Worm (Caenorhabditis elegans) whole organism, L3 larva: Measurements from ENCODE around the gene prk-2.

Experiments
- R02D3.7 ChIP-seq: fragments of 150-350 bp; optimal IDR thresholded peaks from 2 replicates; lab custom pipeline; 2014; ENCODE audit warnings: missing biosample characterization, missing genetic modification characterization
- ama-1 ChIP-seq: fragments of 150-350 bp; optimal IDR thresholded peaks from 2 replicates; lab custom pipeline; 2018
- ceh-16 ChIP-seq: sonication (generic microtip); optimal IDR thresholded peaks from 2 replicates; lab custom pipeline; 2017; ENCODE audit warnings: missing biosample characterization, missing genetic modification characterization
- ceh-82 ChIP-seq: fragments of 150-350 bp; optimal IDR thresholded peaks from 2 replicates; lab custom pipeline; 2014; ENCODE audit warnings: missing biosample characterization, missing genetic modification characterization
- daf-12 ChIP-seq: fragments of 150-350 bp; optimal IDR thresholded peaks from 2 replicates; lab custom pipeline; 2014; ENCODE audit warnings: missing biosample characterization, missing genetic modification reagents, missing genetic modification characterization
- egl-5 ChIP-seq: fragments of 150-350 bp; optimal IDR thresholded peaks from 2 replicates; lab custom pipeline; 2017; ENCODE audit warnings: missing biosample characterization, missing genetic modification reagents, missing genetic modification characterization, inconsistent platforms
- elt-1 ChIP-seq: fragments of 150-350 bp; optimal IDR thresholded peaks from 2 replicates; lab custom pipeline; 2014; ENCODE audit warnings: missing biosample characterization, missing genetic modification characterization
- elt-2 ChIP-seq: sonication (generic microtip); optimal IDR thresholded peaks from 2 replicates; lab custom pipeline; 2016; ENCODE audit warnings: missing genetic modification reagents, mild to moderate bottlenecking, missing genetic modification characterization, missing compliant biosample characterization
- elt-3 ChIP-seq, 3 experiments: fragments of 150-350 bp in 1 of 3; sonication (generic microtip) in 2 of 3; optimal IDR thresholded peaks; 2 replicates in 2 of 3; 4 replicates in 1 of 3; lab custom pipeline; 2014 to 2017; ENCODE audit warnings: missing biosample characterization in 3 of 3, missing genetic modification characterization in 3 of 3
- fkh-2 ChIP-seq: fragments of 150-350 bp; optimal IDR thresholded peaks from 2 replicates; lab custom pipeline; 2014; ENCODE audit warnings: missing biosample characterization, missing genetic modification reagents, missing genetic modification characterization
- fos-1 ChIP-seq: fragments of 150-350 bp; optimal IDR thresholded peaks from 2 replicates; lab custom pipeline; 2014; ENCODE audit warnings: missing biosample characterization, missing genetic modification characterization
- hmg-11 ChIP-seq: sonication (generic microtip); optimal IDR thresholded peaks from 2 replicates; lab custom pipeline; 2016; ENCODE audit warnings: missing genetic modification characterization, missing compliant biosample characterization
- jun-1 ChIP-seq: fragments of 150-350 bp; optimal IDR thresholded peaks from 2 replicates; lab custom pipeline; 2014; ENCODE audit warnings: missing biosample characterization, missing genetic modification reagents, missing genetic modification characterization
- lin-39 ChIP-seq: fragments of 150-350 bp; optimal IDR thresholded peaks from 2 replicates; lab custom pipeline; 2018; ENCODE audit warnings: missing biosample characterization, missing genetic modification reagents, missing genetic modification characterization
- lsy-12 ChIP-seq: sonication (generic microtip); optimal IDR thresholded peaks from 2 replicates; lab custom pipeline; 2016; ENCODE audit warnings: mild to moderate bottlenecking, missing genetic modification characterization, missing compliant biosample characterization
- mml-1 ChIP-seq: fragments of 150-350 bp; sonication (generic microtip); optimal IDR thresholded peaks from 3 replicates; lab custom pipeline; 2014; ENCODE audit warnings: missing biosample characterization, missing genetic modification characterization
- nhr-11 ChIP-seq: fragments of 150-350 bp; optimal IDR thresholded peaks from 2 replicates; lab custom pipeline; 2014; ENCODE audit warnings: missing biosample characterization, missing genetic modification characterization
- nhr-23 ChIP-seq: fragments of 150-350 bp; optimal IDR thresholded peaks from 2 replicates; lab custom pipeline; 2014; ENCODE audit warnings: missing biosample characterization, missing genetic modification reagents, missing genetic modification characterization
- nhr-237 ChIP-seq: fragments of 150-350 bp; optimal IDR thresholded peaks from 2 replicates; lab custom pipeline; 2014; ENCODE audit warnings: missing biosample characterization, missing genetic modification characterization
- nhr-25 ChIP-seq: sonication (generic microtip); optimal IDR thresholded peaks from 2 replicates; lab custom pipeline; 2017; ENCODE audit warnings: missing biosample characterization, missing genetic modification characterization
- nhr-43 ChIP-seq: sonication (generic microtip); optimal IDR thresholded peaks from 2 replicates; lab custom pipeline; 2016; ENCODE audit warnings: mild to moderate bottlenecking, missing genetic modification characterization, missing compliant biosample characterization; ENCODE audit not compliant: poor library complexity, severe bottlenecking
- nhr-76 ChIP-seq: fragments of 150-350 bp; sonication (generic microtip); optimal IDR thresholded peaks from 5 replicates; lab custom pipeline; 2014; ENCODE audit warnings: missing biosample characterization, missing genetic modification characterization
- nhr-77 ChIP-seq: fragments of 150-350 bp; optimal IDR thresholded peaks from 2 replicates; lab custom pipeline; 2014; ENCODE audit warnings: missing biosample characterization, missing genetic modification characterization
- pha-4 ChIP-seq: fragments of 150-350 bp; optimal IDR thresholded peaks from 2 replicates; lab custom pipeline; 2014; ENCODE audit warnings: missing biosample characterization, missing genetic modification reagents, missing genetic modification characterization
- pqm-1 ChIP-seq: fragments of 150-350 bp; optimal IDR thresholded peaks from 2 replicates; lab custom pipeline; 2017; ENCODE audit warnings: missing biosample characterization, missing genetic modification characterization, inconsistent platforms
- sea-2 ChIP-seq: fragments of 150-350 bp; sonication (generic microtip); optimal IDR thresholded peaks from 4 replicates; lab custom pipeline; 2014; ENCODE audit warnings: missing biosample characterization, missing genetic modification reagents, missing genetic modification characterization
- snpc-4 ChIP-seq: fragments of 150-350 bp; optimal IDR thresholded peaks from 2 replicates; lab custom pipeline; 2014; ENCODE audit warnings: missing biosample characterization, missing genetic modification characterization
- tbx-2 ChIP-seq: sonication (generic microtip); optimal IDR thresholded peaks from 2 replicates; lab custom pipeline; 2016; ENCODE audit warnings: mild to moderate bottlenecking, missing genetic modification characterization, missing compliant biosample characterization
- unc-39 ChIP-seq: sonication (generic microtip); optimal IDR thresholded peaks from 4 replicates; lab custom pipeline; 2017; ENCODE audit warnings: missing biosample characterization, missing genetic modification characterization
- zag-1 ChIP-seq: fragments of 150-350 bp; optimal IDR thresholded peaks from 2 replicates; lab custom pipeline; 2014; ENCODE audit warnings: missing biosample characterization, missing genetic modification characterization
- ztf-4 ChIP-seq: fragments of 150-350 bp; optimal IDR thresholded peaks from 2 replicates; lab custom pipeline; 2014; ENCODE audit warnings: missing biosample characterization, missing genetic modification characterization

prk-2 gene

ce11 chrIII:3389426-3390020 lies 19.5 kb upstream of the prk-2 start, which contains the start of the genes elmd-1 and hecw-1 (continued):
- TF ChIP-seq ztf-4 (tag; lab: Kevin White, UChicago), result no peak
- no peak for TF ChIP-seq fos-1 (tag; lab: Kevin White, UChicago)
- no peak for TF ChIP-seq sea-2
- peak; percentile 15 for TF ChIP-seq jun-1 (tag; lab: Kevin White, UChicago)
- TF ChIP-seq nhr-237 (tag; lab: Kevin White, UChicago), result no peak
- no peak for TF ChIP-seq R02D3.7
- TF ChIP-seq nhr-25 (tag; lab: Kevin White, UChicago), result no peak
- no peak for TF ChIP-seq mml-1 (tag; lab: Kevin White, UChicago)
- TF ChIP-seq fkh-2 (tag; lab: Kevin White, UChicago), result no peak
- TF ChIP-seq ceh-16, result no peak
- TF ChIP-seq ama-1 (lab: Kevin White, UChicago), result no peak
- no peak for TF ChIP-seq nhr-43
- no peak for TF ChIP-seq ceh-82 (tag; lab: Kevin White, UChicago)
- TF ChIP-seq snpc-4, result no peak
- TF ChIP-seq zag-1 (tag; lab: Kevin White, UChicago), result no peak
- no peak for TF ChIP-seq nhr-76 (tag; lab: Kevin White, UChicago)
- peak; percentile 7 for TF ChIP-seq lsy-12 (tag; lab: Kevin White, UChicago)
- TF ChIP-seq egl-5 (tag; lab: Kevin White, UChicago), result no peak
- TF ChIP-seq, all 47 proteins: peak for 9

ce11 chrIII:3382465-3382864 lies 12.5 kb upstream of the prk-2 start:
- TF ChIP-seq elt-3 (tag; optimal IDR thresholded peaks at IDR 0.05; lab: Kevin White, UChicago) (no peak), pqm-1 (tag; lab: Kevin White, UChicago) (no peak), pha-4 (tag; lab: Kevin White, UChicago) (no peak), jun-1 (tag; lab: Kevin White, UChicago) (no peak), ztf-4 (tag; lab: Kevin White, UChicago) (no peak), unc-39 (tag; lab: Kevin White, UChicago) (no peak), daf-12 (tag; lab: Kevin White, UChicago) (no peak), hmg-11 (no peak), egl-5 (tag; lab: Kevin White, UChicago) (no peak), nhr-77 (tag; lab: Kevin White, UChicago) (no peak), zag-1 (tag; lab: Kevin White, UChicago) (no peak), snpc-4 (no peak), lin-39 (tag; lab: Kevin White, UChicago) (no peak), ceh-82 (tag; lab: Kevin White, UChicago) (no peak), nhr-23 (tag; lab: Kevin White, UChicago) (no peak)

ce11 chrIII:3381866-3382265 lies 11.9 kb upstream of the prk-2 start:
- TF ChIP-seq mml-1 (tag; lab: Kevin White, UChicago), result no peak
- TF ChIP-seq nhr-11 (tag; lab: Kevin White, UChicago), result no peak
- TF ChIP-seq unc-39 (tag; lab: Kevin White, UChicago), result no peak
- peak; percentile 9 for TF ChIP-seq elt-1 (tag; lab: Kevin White, UChicago)
- no peak for TF ChIP-seq tbx-2
- no peak for TF ChIP-seq nhr-23 (tag; lab: Kevin White, UChicago)
- TF ChIP-seq nhr-237 (tag; lab: Kevin White, UChicago), result no peak
- no peak for TF ChIP-seq lin-39 (tag; lab: Kevin White, UChicago)

ce11 chrIII:3377700-3378099 lies 7.7 kb upstream of the prk-2 start:
- TF ChIP-seq R02D3.7 (peak; percentile 7), mml-1 (tag; lab: Kevin White, UChicago) (no peak), nhr-43 (peak; percentile 17), elt-3 (tag; optimal IDR thresholded peaks at IDR 0.05; lab: Kevin White, UChicago) (peak in 2 of 3 experiments; percentile 44 to 86), nhr-25 (tag; lab: Kevin White, UChicago) (peak; percentile 0), snpc-4 (peak; percentile 96)

ce11 chrIII:3377134-3377533 lies 7.1 kb upstream of the prk-2 start:
- TF ChIP-seq ceh-82 (tag; lab: Kevin White, UChicago), result no peak

- TF ChIP-seq fkh-2 (tag; lab: Kevin White, UChicago) (no peak), elt-2 (tag; lab: Kevin White, UChicago) (peak; percentile 16), hmg-11 (no peak), ceh-82 (tag; lab: Kevin White, UChicago) (no peak), sea-2 (no peak), lin-39 (tag; lab: Kevin White, UChicago) (no peak)
Measured at ce11 chrIII:3372278-3372677, 2.3 kb upstream of the prk-2 start.
